Fruit fly (Drosophila melanogaster) whole organism: ENCODE results near the gene BobA.

Source experiments
- Dll ChIP-seq: fragments of >200 bp; optimal IDR thresholded peaks from 2 replicates; lab custom pipeline; 2017
- psq ChIP-seq: fragments of >200 bp; optimal IDR thresholded peaks from 2 replicates; lab custom pipeline; 2017

- TF ChIP-seq psq (lab: Kevin White, UChicago) (no peak), Dll (lab: Kevin White, UChicago) (no peak)
Measured at dm6 chr3L:14982675-14983084, 36.8 kb upstream of the BobA start, which contains the start of gene CG5114.
